Worm (Caenorhabditis elegans) whole organism, young adult: ENCODE measurements around the gene inf-1.

Source experiments
- B0035.1 ChIP-seq: sonication (generic microtip); optimal IDR thresholded peaks from 2 replicates; lab custom pipeline; 2016; ENCODE audit warnings: missing genetic modification characterization, mild to moderate bottlenecking, missing compliant biosample characterization, missing genotype, missing genetic modification reagents
- C06A6.2 ChIP-seq: fragments of 200-800 bp; sonication (Bioruptor generic); conservative IDR thresholded peaks from 2 replicates; pipeline ENCODE4 v1.3.6; 2022; ENCODE audit warnings: missing genetic modification characterization, missing compliant biosample characterization
- C17E4.6 ChIP-seq: fragments of 200-800 bp; sonication (Bioruptor generic); IDR thresholded peaks from 2 replicates; pipeline ENCODE4 v1.3.6; 2022; ENCODE audit warnings: missing genetic modification reagents, missing genetic modification characterization, missing compliant biosample characterization
- F10E7.11 ChIP-seq: sonication (generic microtip); optimal IDR thresholded peaks from 2 replicates; lab custom pipeline; 2017; ENCODE audit warnings: mild to moderate bottlenecking, missing genetic modification characterization, moderate library complexity, missing compliant biosample characterization
- F22D6.2 ChIP-seq: sonication (generic microtip); optimal IDR thresholded peaks from 2 replicates; lab custom pipeline; 2016; ENCODE audit warnings: mild to moderate bottlenecking, missing genetic modification characterization, missing compliant biosample characterization
- F23B12.7 ChIP-seq: sonication (generic microtip); optimal IDR thresholded peaks from 2 replicates; lab custom pipeline; 2017; ENCODE audit warnings: missing genetic modification characterization, mild to moderate bottlenecking, missing compliant biosample characterization, antibody characterized with exemption, moderate library complexity; ENCODE audit not compliant: insufficient read depth
- F33H1.4 ChIP-seq: fragments of 200-800 bp; sonication (Bioruptor generic); IDR thresholded peaks from 2 replicates; pipeline ENCODE4 v1.3.6; 2022; ENCODE audit warnings: missing genetic modification reagents, missing genetic modification characterization, missing compliant biosample characterization
- F57A8.1 ChIP-seq: fragments of 200-800 bp; sonication (Bioruptor generic); optimal IDR thresholded peaks from 2 replicates; lab custom pipeline; 2018; ENCODE audit warnings: mild to moderate bottlenecking, missing genetic modification characterization, moderate library complexity, missing compliant biosample characterization
- K11D2.4 ChIP-seq: fragments of 200-800 bp; sonication (Bioruptor generic); IDR thresholded peaks from 2 replicates; pipeline ENCODE4 v1.3.6; 2022; ENCODE audit warnings: missing genetic modification reagents, missing genetic modification characterization, missing compliant biosample characterization
- T26A5.8 ChIP-seq: sonication (generic microtip); optimal IDR thresholded peaks from 2 replicates; lab custom pipeline; 2016; ENCODE audit warnings: missing genetic modification characterization, missing compliant biosample characterization
- Y53G8AR.9 ChIP-seq: fragments of 200-800 bp; sonication (Bioruptor generic); conservative IDR thresholded peaks from 2 replicates; pipeline ENCODE4 v1.3.6; 2022; ENCODE audit warnings: missing genetic modification reagents, missing genetic modification characterization, missing compliant biosample characterization
- Y79H2A.3 ChIP-seq: fragments of 200-800 bp; sonication (Bioruptor generic); conservative IDR thresholded peaks from 2 replicates; pipeline ENCODE4 v1.3.6; 2022; ENCODE audit warnings: missing genetic modification reagents, missing genetic modification characterization, missing compliant biosample characterization
- akir-1 ChIP-seq: fragments of 200-800 bp; sonication (Bioruptor generic); optimal IDR thresholded peaks from 2 replicates; lab custom pipeline; 2018; ENCODE audit warnings: mild to moderate bottlenecking, missing genetic modification characterization, moderate library complexity, missing compliant biosample characterization
- ama-1 ChIP-seq, 3 experiments: fragments of 150-350 bp in 1 of 3; sonication (generic microtip) in 2 of 3; optimal IDR thresholded peaks; 2 replicates each; lab custom pipeline; 2014 to 2018; ENCODE audit warnings: missing biosample characterization in 2 of 3, missing genetic modification characterization in 2 of 3, missing genetic modification reagents in 2 of 3
- aptf-3 ChIP-seq: fragments of 200-800 bp; sonication (Bioruptor generic); IDR thresholded peaks from 2 replicates; pipeline ENCODE4 v1.3.6; 2022; ENCODE audit warnings: missing genetic modification characterization, missing compliant biosample characterization
- attf-3 ChIP-seq: fragments of 200-800 bp; sonication (Bioruptor generic); conservative IDR thresholded peaks from 2 replicates; pipeline ENCODE4 v1.3.6; 2022; ENCODE audit warnings: missing genetic modification reagents, missing genetic modification characterization, missing compliant biosample characterization
- bed-1 ChIP-seq: fragments of 200-800 bp; sonication (Bioruptor generic); IDR thresholded peaks from 2 replicates; pipeline ENCODE4 v1.3.6; 2022; ENCODE audit warnings: missing genetic modification reagents, missing genetic modification characterization, missing compliant biosample characterization
- cebp-1 ChIP-seq, 2 experiments: fragments of 200-800 bp in 1 of 2; sonication (Bioruptor generic) in 1 of 2; sonication (generic microtip) in 1 of 2; IDR thresholded peaks in 1 of 2; optimal IDR thresholded peaks in 1 of 2; 2 replicates each; pipeline versions ENCODE4 v1.3.6 to Lab custom; 2017 to 2022; ENCODE audit warnings: missing compliant biosample characterization in 2 of 2, missing genetic modification characterization in 2 of 2, mild to moderate bottlenecking in 1 of 2, missing genetic modification reagents in 1 of 2, moderate library complexity in 1 of 2
- ceh-27 ChIP-seq: fragments of 200-800 bp; sonication (Bioruptor generic); optimal IDR thresholded peaks from 2 replicates; lab custom pipeline; 2018; ENCODE audit warnings: mild to moderate bottlenecking, missing genetic modification characterization, moderate library complexity, missing compliant biosample characterization
- ceh-58 ChIP-seq: fragments of 200-800 bp; sonication (Bioruptor generic); IDR thresholded peaks from 2 replicates; pipeline ENCODE4 v1.3.6; 2022; ENCODE audit warnings: missing genetic modification characterization, missing compliant biosample characterization
- die-1 ChIP-seq: sonication (generic microtip); optimal IDR thresholded peaks from 2 replicates; lab custom pipeline; 2016; ENCODE audit warnings: missing genotype, mild to moderate bottlenecking, missing genetic modification characterization, missing compliant biosample characterization
- egl-44 ChIP-seq: fragments of 200-800 bp; sonication (Bioruptor generic); IDR thresholded peaks from 2 replicates; pipeline ENCODE4 v1.3.6; 2022; ENCODE audit warnings: missing genetic modification reagents, missing genetic modification characterization, missing compliant biosample characterization
- egrh-3 ChIP-seq: fragments of 200-800 bp; sonication (Bioruptor generic); IDR thresholded peaks from 2 replicates; pipeline ENCODE4 v1.3.6; 2022; ENCODE audit warnings: missing genetic modification reagents, missing genetic modification characterization, missing compliant biosample characterization
- ets-4 ChIP-seq: fragments of 200-800 bp; sonication (Bioruptor generic); optimal IDR thresholded peaks from 2 replicates; lab custom pipeline; 2018; ENCODE audit warnings: mild to moderate bottlenecking, missing genetic modification characterization, missing compliant biosample characterization
- fkh-3 ChIP-seq: sonication (generic microtip); optimal IDR thresholded peaks from 2 replicates; lab custom pipeline; 2016; ENCODE audit warnings: mild to moderate bottlenecking, missing genetic modification characterization, missing compliant biosample characterization
- gei-17 ChIP-seq: fragments of 200-800 bp; sonication (Bioruptor generic); optimal IDR thresholded peaks from 2 replicates; lab custom pipeline; 2018; ENCODE audit warnings: mild to moderate bottlenecking, missing genetic modification characterization, missing compliant biosample characterization
- him-1 ChIP-seq: sonication (generic microtip); optimal IDR thresholded peaks from 2 replicates; lab custom pipeline; 2016; ENCODE audit warnings: missing genotype, missing genetic modification reagents, missing genetic modification characterization, missing compliant biosample characterization
- hlh-12 ChIP-seq: sonication (generic microtip); optimal IDR thresholded peaks from 2 replicates; lab custom pipeline; 2016; ENCODE audit warnings: missing genetic modification characterization, missing compliant biosample characterization
- hmg-20 ChIP-seq: fragments of 200-800 bp; sonication (Bioruptor generic); IDR thresholded peaks from 2 replicates; pipeline ENCODE4 v1.3.6; 2022; ENCODE audit warnings: missing genetic modification reagents, missing genetic modification characterization, missing compliant biosample characterization
- lag-1 ChIP-seq: fragments of 200-800 bp; sonication (Bioruptor generic); IDR thresholded peaks from 2 replicates; pipeline ENCODE4 v1.3.6; 2022; ENCODE audit warnings: missing genetic modification reagents, missing genetic modification characterization, missing compliant biosample characterization
- madf-10 ChIP-seq: sonication (generic microtip); optimal IDR thresholded peaks from 2 replicates; lab custom pipeline; 2016; ENCODE audit warnings: mild to moderate bottlenecking, missing genetic modification characterization, missing compliant biosample characterization
- mxl-1 ChIP-seq: sonication (generic microtip); optimal IDR thresholded peaks from 2 replicates; lab custom pipeline; 2016; ENCODE audit warnings: missing genetic modification characterization, missing compliant biosample characterization
- nfyb-1 ChIP-seq: fragments of 200-800 bp; sonication (Bioruptor generic); IDR thresholded peaks from 2 replicates; pipeline ENCODE4 v1.3.6; 2022; ENCODE audit warnings: missing genetic modification reagents, missing genetic modification characterization, missing compliant biosample characterization
- nhr-120 ChIP-seq: fragments of 200-800 bp; sonication (Bioruptor generic); IDR thresholded peaks from 2 replicates; pipeline ENCODE4 v1.3.6; 2022; ENCODE audit warnings: missing genetic modification characterization, missing compliant biosample characterization
- pbrm-1 ChIP-seq: fragments of 200-800 bp; sonication (Bioruptor generic); IDR thresholded peaks from 2 replicates; pipeline ENCODE4 v1.3.6; 2022; ENCODE audit warnings: missing genetic modification reagents, missing genetic modification characterization, missing compliant biosample characterization
- snpc-3.4 ChIP-seq: sonication (generic microtip); optimal IDR thresholded peaks from 2 replicates; lab custom pipeline; 2017; ENCODE audit warnings: missing genetic modification characterization, mild to moderate bottlenecking, missing compliant biosample characterization, antibody characterized with exemption, moderate library complexity, missing genotype, missing genetic modification reagents
- snpc-4 ChIP-seq, 5 experiments: fragments of 150-350 bp in 1 of 5; sonication (generic microtip) in 4 of 5; optimal IDR thresholded peaks; 2 replicates each; lab custom pipeline; 2014 to 2018; ENCODE audit warnings: missing genetic modification characterization in 5 of 5, missing biosample characterization in 3 of 5, antibody characterized with exemption in 2 of 5, mild to moderate bottlenecking in 2 of 5, missing compliant biosample characterization in 2 of 5, missing genotype in 2 of 5, moderate library complexity in 2 of 5, missing genetic modification reagents in 1 of 5
- somi-1 ChIP-seq: fragments of 200-800 bp; sonication (Bioruptor generic); optimal IDR thresholded peaks from 2 replicates; lab custom pipeline; 2018; ENCODE audit warnings: mild to moderate bottlenecking, missing genetic modification characterization, missing compliant biosample characterization
- sptf-2 ChIP-seq: fragments of 200-800 bp; sonication (Bioruptor generic); optimal IDR thresholded peaks from 2 replicates; lab custom pipeline; 2018; ENCODE audit warnings: mild to moderate bottlenecking, missing genetic modification characterization, missing compliant biosample characterization
- tbx-9 ChIP-seq: sonication (generic microtip); optimal IDR thresholded peaks from 2 replicates; lab custom pipeline; 2016; ENCODE audit warnings: borderline replicate concordance, missing genetic modification characterization, inconsistent platforms, missing compliant biosample characterization
- tlf-1 ChIP-seq: fragments of 200-800 bp; sonication (Bioruptor generic); optimal IDR thresholded peaks from 2 replicates; lab custom pipeline; 2018; ENCODE audit warnings: mild to moderate bottlenecking, missing genetic modification characterization, missing compliant biosample characterization
- unc-62 ChIP-seq: fragments of 150-350 bp; optimal IDR thresholded peaks from 2 replicates; lab custom pipeline; 2014; ENCODE audit warnings: missing biosample characterization, missing genetic modification reagents, missing genetic modification characterization
- xnd-1 ChIP-seq: sonication (generic microtip); optimal IDR thresholded peaks from 2 replicates; lab custom pipeline; 2016; ENCODE audit warnings: missing genotype, missing genetic modification reagents, missing genetic modification characterization, missing compliant biosample characterization
- zim-3 ChIP-seq: sonication (generic microtip); optimal IDR thresholded peaks from 2 replicates; lab custom pipeline; 2017; ENCODE audit warnings: mild to moderate bottlenecking, missing genetic modification characterization, moderate library complexity, missing compliant biosample characterization
- ztf-26 ChIP-seq: sonication (generic microtip); optimal IDR thresholded peaks from 2 replicates; lab custom pipeline; 2017; ENCODE audit warnings: missing genetic modification characterization, missing compliant biosample characterization
- ztf-28 ChIP-seq: fragments of 200-800 bp; sonication (Bioruptor generic); IDR thresholded peaks from 2 replicates; pipeline ENCODE4 v1.3.6; 2022; ENCODE audit warnings: missing genetic modification reagents, missing genetic modification characterization, missing compliant biosample characterization
- ztf-3 ChIP-seq: fragments of 200-800 bp; sonication (Bioruptor generic); optimal IDR thresholded peaks from 2 replicates; lab custom pipeline; 2018; ENCODE audit warnings: mild to moderate bottlenecking, missing genetic modification characterization, missing compliant biosample characterization

inf-1 gene

ce11 chrIII:6887574-6887973, 42.4 kb upstream of the inf-1 start (continued):
- TF ChIP-seq F57A8.1 (GFP tag; lab: Kevin White, UChicago) (no peak), ztf-26 (peak; percentile 41), ets-4 (no peak), sptf-2 (GFP tag; lab: Kevin White, UChicago) (no peak), cebp-1 (GFP tag; IDR thresholded peaks at IDR 0.05; lab: Robert Waterston, UW) (no peak), cebp-1 (tag; optimal IDR thresholded peaks at IDR 0.05; lab: Kevin White, UChicago) (no peak), nfyb-1 (GFP tag; lab: Robert Waterston, UW) (peak; percentile 81), hmg-20 (GFP tag; lab: Robert Waterston, UW) (peak; percentile 70; the same call in 1 of the 2 replicates), ztf-3 (GFP tag; lab: Kevin White, UChicago) (no peak), unc-62 (GFP tag; lab: Kevin White, UChicago) (no peak), F33H1.4 (GFP tag; lab: Robert Waterston, UW) (peak; percentile 37; the same call in 1 of the 2 replicates), C06A6.2 (GFP tag; lab: Robert Waterston, UW) (peak; percentile 62), egrh-3 (peak; percentile 32; the same call in 1 of the 2 replicates), pbrm-1 (GFP tag; lab: Robert Waterston, UW) (peak; percentile 85), fkh-3 (tag; lab: Kevin White, UChicago) (peak; percentile 51), F23B12.7 (tag; lab: Kevin White, UChicago) (peak; percentile 92), attf-3 (GFP tag; lab: Robert Waterston, UW) (peak; percentile 64), xnd-1 (tag; lab: Kevin White, UChicago) (no peak), bed-1 (GFP tag; lab: Robert Waterston, UW) (no peak), die-1 (tag; lab: Kevin White, UChicago) (peak; percentile 93), hlh-12 (tag; lab: Kevin White, UChicago) (no peak), B0035.1 (tag; lab: Kevin White, UChicago) (no peak), madf-10 (tag; lab: Kevin White, UChicago) (peak; percentile 57), mxl-1 (tag; lab: Kevin White, UChicago) (peak; percentile 77), snpc-4 (GFP tag; optimal IDR thresholded peaks at IDR 0.05; lab: Kevin White, UChicago) (peak; percentile 61), snpc-4 (tag; optimal IDR thresholded peaks at IDR 0.05; lab: Kevin White, UChicago) (peak in 1 of 4 experiments; percentile 54), K11D2.4 (GFP tag; lab: Robert Waterston, UW) (no peak; the same call in 1 of the 2 replicates), F22D6.2 (tag; lab: Kevin White, UChicago) (no peak), Y79H2A.3 (peak; percentile 72; the same call in 1 of the 2 replicates), T26A5.8 (tag; lab: Kevin White, UChicago) (no peak), akir-1 (peak; percentile 6), somi-1 (GFP tag; lab: Kevin White, UChicago) (peak; percentile 26), tbx-9 (no peak), zim-3 (tag; lab: Kevin White, UChicago) (peak; percentile 47), tlf-1 (GFP tag; lab: Kevin White, UChicago) (peak; percentile 46), nhr-120 (0 out of 2 replicates have a peak, but pooled peaks have one; percentile 40), ztf-28 (peak; percentile 73), snpc-3.4 (tag; lab: Kevin White, UChicago) (peak; percentile 81), egl-44 (peak; percentile 70; the same call in 1 of the 2 replicates), ceh-27 (GFP tag; lab: Kevin White, UChicago) (no peak), lag-1 (GFP tag; lab: Robert Waterston, UW) (0 out of 2 replicates have a peak, but pooled peaks have one; percentile 62), F10E7.11 (tag; lab: Kevin White, UChicago) (no peak), aptf-3 (GFP tag; lab: Robert Waterston, UW) (no peak), C17E4.6 (GFP tag; lab: Robert Waterston, UW) (no peak), ceh-58 (no peak), Y53G8AR.9 (GFP tag; lab: Robert Waterston, UW) (peak; percentile 62; the same call in 1 of the 2 replicates), gei-17 (GFP tag; lab: Kevin White, UChicago) (no peak), ama-1 (optimal IDR thresholded peaks at IDR 0.05; lab: Kevin White, UChicago) (no peak), ama-1 (GFP tag; optimal IDR thresholded peaks at IDR 0.05; lab: Kevin White, UChicago) (peak in 1 of 2 experiments; percentile 89), him-1 (tag; lab: Kevin White, UChicago) (peak; percentile 43)
